Worm (Caenorhabditis elegans) whole organism, young adult: ENCODE measurements around the gene C17H11.5.

ENCODE experiments used
- ets-4 ChIP-seq: fragments of 200-800 bp; sonication (Bioruptor generic); optimal IDR thresholded peaks from 2 replicates; lab custom pipeline; 2018; ENCODE audit warnings: mild to moderate bottlenecking, missing genetic modification characterization, missing compliant biosample characterization
- pha-4 ChIP-seq: fragments of 150-350 bp; sonication (generic microtip); optimal IDR thresholded peaks from 2 replicates; lab custom pipeline; 2014; ENCODE audit warnings: missing biosample characterization, missing genetic modification reagents, missing genetic modification characterization
- snpc-4 ChIP-seq, 5 experiments: fragments of 150-350 bp in 1 of 5; sonication (generic microtip) in 4 of 5; optimal IDR thresholded peaks; 2 replicates each; lab custom pipeline; 2014 to 2018; ENCODE audit warnings: missing genetic modification characterization in 5 of 5, missing biosample characterization in 3 of 5, antibody characterized with exemption in 2 of 5, mild to moderate bottlenecking in 2 of 5, missing compliant biosample characterization in 2 of 5, missing genotype in 2 of 5, moderate library complexity in 2 of 5, missing genetic modification reagents in 1 of 5

DNA sequence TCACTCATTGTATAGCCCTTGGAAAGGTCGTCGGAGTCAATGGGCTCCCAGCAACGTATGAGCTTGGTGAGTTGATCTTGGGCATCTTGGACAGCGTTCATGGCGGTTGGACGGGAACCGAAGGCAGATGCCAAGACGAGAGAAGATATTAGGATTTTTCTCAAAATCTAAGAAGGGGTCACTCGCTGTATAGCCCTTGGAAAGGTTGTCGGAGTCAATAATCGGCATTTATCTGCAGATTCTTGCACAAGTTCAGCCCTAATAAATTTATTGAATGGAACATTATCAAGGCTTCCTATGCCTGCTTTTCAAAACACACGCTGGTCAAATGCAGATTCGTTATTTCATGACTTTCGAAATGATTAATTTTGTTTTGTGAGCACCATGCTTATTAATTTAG, 47.2 kb downstream of the C17H11.5 start, which contains the start of gene C02B8.7:
- TF ChIP-seq ets-4 (GFP tag; lab: Kevin White, UChicago) (no peak), pha-4 (tag; lab: Kevin White, UChicago) (no peak), snpc-4 (GFP tag; optimal IDR thresholded peaks at IDR 0.05; lab: Kevin White, UChicago) (no peak), snpc-4 (tag; optimal IDR thresholded peaks at IDR 0.05; lab: Kevin White, UChicago) (no peak)
